Worm (Caenorhabditis elegans) whole organism, L2 larva: ENCODE data around the gene num-1.

Experiments
- ama-1 ChIP-seq: fragments of 150-350 bp; optimal IDR thresholded peaks from 2 replicates; lab custom pipeline; 2018; ENCODE audit warnings: inconsistent platforms
- ceh-82 ChIP-seq: fragments of 150-350 bp; optimal IDR thresholded peaks from 2 replicates; lab custom pipeline; 2014; ENCODE audit warnings: missing biosample characterization, missing genetic modification characterization
- egl-27 ChIP-seq: sonication (generic microtip); optimal IDR thresholded peaks from 3 replicates; lab custom pipeline; 2017; ENCODE audit warnings: missing biosample characterization, missing genetic modification reagents, missing genetic modification characterization
- lsy-2 ChIP-seq, 2 experiments: fragments of 150-350 bp in 1 of 2; sonication (generic microtip) in 1 of 2; optimal IDR thresholded peaks; 2 replicates each; lab custom pipeline; 2014 to 2017; ENCODE audit warnings: missing biosample characterization in 2 of 2, missing genetic modification characterization in 2 of 2
- mbf-1 ChIP-seq: sonication (generic microtip); optimal IDR thresholded peaks from 2 replicates; lab custom pipeline; 2017; ENCODE audit warnings: missing biosample characterization, missing genetic modification characterization
- mdl-1 ChIP-seq, 2 experiments: fragments of 150-350 bp in 1 of 2; sonication (generic microtip) in 1 of 2; optimal IDR thresholded peaks; 2 replicates each; lab custom pipeline; 2017; ENCODE audit warnings: missing biosample characterization in 2 of 2, missing genetic modification characterization in 2 of 2
- nhr-10 ChIP-seq: sonication (generic microtip); optimal IDR thresholded peaks from 2 replicates; lab custom pipeline; 2017; ENCODE audit warnings: missing biosample characterization, missing genetic modification characterization
- nhr-11 ChIP-seq: fragments of 150-350 bp; optimal IDR thresholded peaks from 2 replicates; lab custom pipeline; 2014; ENCODE audit warnings: missing biosample characterization, missing genetic modification characterization
- nhr-12 ChIP-seq: fragments of 150-350 bp; optimal IDR thresholded peaks from 2 replicates; lab custom pipeline; 2014; ENCODE audit warnings: missing biosample characterization, missing genetic modification characterization
- skn-1 ChIP-seq: sonication (generic microtip); optimal IDR thresholded peaks from 2 replicates; lab custom pipeline; 2017; ENCODE audit warnings: missing biosample characterization, missing genetic modification characterization
- unc-55 ChIP-seq: fragments of 150-350 bp; sonication (generic microtip); optimal IDR thresholded peaks from 3 replicates; lab custom pipeline; 2014; ENCODE audit warnings: missing biosample characterization, missing genetic modification reagents, missing genetic modification characterization
- zag-1 ChIP-seq: fragments of 150-350 bp; optimal IDR thresholded peaks from 2 replicates; lab custom pipeline; 2014; ENCODE audit warnings: missing biosample characterization, missing genetic modification characterization
- ztf-11 ChIP-seq: sonication (generic microtip); optimal IDR thresholded peaks from 2 replicates; lab custom pipeline; 2017; ENCODE audit warnings: missing biosample characterization, missing genetic modification characterization

DNA sequence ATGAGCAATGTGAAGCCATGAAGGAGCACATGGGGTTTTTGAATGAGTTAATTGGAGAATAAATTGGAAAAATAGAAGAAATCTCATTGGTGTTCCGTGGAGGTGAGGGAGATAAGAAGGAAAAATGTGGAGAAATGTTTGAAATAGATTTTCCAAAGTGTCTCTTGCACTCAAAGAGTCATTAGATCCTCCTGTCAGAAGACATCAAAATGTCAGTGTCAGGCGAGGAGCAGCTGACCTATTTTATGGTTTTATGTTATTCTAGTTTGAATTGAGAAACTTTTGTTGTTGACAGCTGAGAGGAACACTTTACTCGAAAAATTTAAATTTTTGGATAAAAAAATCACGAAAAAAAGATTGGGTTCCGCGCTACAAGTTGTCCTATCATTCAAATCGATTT is 21.0 kb downstream of the num-1 start, which contains the start of gene clec-264:
- TF ChIP-seq zag-1 (tag; lab: Kevin White, UChicago) = no peak
- no peak for TF ChIP-seq ztf-11
- TF ChIP-seq unc-55 = no peak
- no peak for TF ChIP-seq ama-1
- TF ChIP-seq mdl-1 (tag; optimal IDR thresholded peaks at IDR 0.05; lab: Kevin White, UChicago) = no peak
- TF ChIP-seq ceh-82 (tag; lab: Kevin White, UChicago) = no peak
- no peak for TF ChIP-seq nhr-10 (tag; lab: Kevin White, UChicago)
- no peak for TF ChIP-seq lsy-2 (tag; optimal IDR thresholded peaks at IDR 0.05; lab: Kevin White, UChicago)
- TF ChIP-seq egl-27 (tag; lab: Kevin White, UChicago) = no peak
- no peak for TF ChIP-seq skn-1 (tag; lab: Kevin White, UChicago)
- no peak for TF ChIP-seq nhr-12 (tag; lab: Kevin White, UChicago)
- TF ChIP-seq nhr-11 (tag; lab: Kevin White, UChicago) = no peak
- TF ChIP-seq mbf-1 = no peak
